Fruit fly (Drosophila melanogaster): ENCODE results near the gene Ero1L.

DNA sequence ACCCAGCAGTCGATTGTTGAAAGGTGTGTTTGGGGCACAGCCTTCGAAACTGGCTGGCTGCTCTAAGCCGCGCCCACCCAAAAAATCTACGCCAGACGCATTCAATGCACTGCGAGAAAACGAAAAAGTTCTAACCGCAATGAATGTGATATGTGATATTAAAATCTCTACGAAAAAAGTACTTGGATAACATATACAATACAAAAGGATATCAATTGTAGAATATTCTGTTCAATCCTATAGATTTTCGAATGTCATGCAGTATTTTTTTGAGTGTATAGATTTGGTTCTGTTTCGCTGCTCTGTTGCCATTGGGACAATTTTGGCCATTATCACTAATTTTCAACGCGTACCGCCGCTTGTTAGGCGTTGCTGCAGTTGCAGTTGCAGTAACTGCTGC lies 39.5 kb downstream of the Ero1L start:
- TF ChIP-seq CG5204 (GFP tag; optimal IDR thresholded peaks at IDR 0.05), result no peak
- no peak for TF ChIP-seq Clk (GFP tag; optimal IDR thresholded peaks at IDR 0.05)
- no peak for TF ChIP-seq CG7045 (GFP tag; optimal IDR thresholded peaks at IDR 0.05)

Data from whole organism, adult.